Worm (Caenorhabditis elegans): Measurements from ENCODE around the gene clec-54.

- TF ChIP-seq nhr-237 (tag; optimal IDR thresholded peaks at IDR 0.05) (no peak), nhr-85 (tag) (no peak), rnt-1 (tag; optimal IDR thresholded peaks at IDR 0.05) (no peak), swsn-7 (tag; optimal IDR thresholded peaks at IDR 0.05) (no peak), lin-39 (tag; optimal IDR thresholded peaks at IDR 0.05) (no peak), unc-62 (GFP tag; optimal IDR thresholded peaks at IDR 0.05) (no peak), fkh-10 (GFP tag; optimal IDR thresholded peaks at IDR 0.05) (no peak), tbx-2 (tag; optimal IDR thresholded peaks at IDR 0.05) (no peak)
These were observed 49.5 kb upstream of the clec-54 start for ce11 chrV:14427069-14427825.
